Fruit fly (Drosophila melanogaster) whole organism, embryonic: ENCODE data around the gene Hecw.

ENCODE experiments used
- Abd-B ChIP-seq: fragments of 200-800 bp; sonication (Bioruptor generic); optimal IDR thresholded peaks from 2 replicates; lab custom pipeline; 2018; ENCODE audit warnings: missing biosample characterization, mild to moderate bottlenecking, missing genetic modification characterization, moderate library complexity
- CG14014 ChIP-seq: fragments of 200-800 bp; sonication (Bioruptor generic); IDR thresholded peaks from 2 replicates; pipeline ENCODE4 v1.3.6; 2022; ENCODE audit warnings: missing biosample characterization, missing genetic modification characterization
- CG17359 ChIP-seq: fragments of 200-800 bp; sonication (Bioruptor generic); optimal IDR thresholded peaks from 3 replicates; lab custom pipeline; 2018; ENCODE audit warnings: missing biosample characterization, mild to moderate bottlenecking, missing genetic modification characterization, moderate library complexity
- CG5953 ChIP-seq: fragments of 200-800 bp; sonication (Bioruptor generic); IDR thresholded peaks from 2 replicates; pipeline ENCODE4 v1.3.6; 2022; ENCODE audit warnings: missing biosample characterization, missing genetic modification characterization
- Dll ChIP-seq: fragments of 200-800 bp; sonication (Bioruptor generic); IDR thresholded peaks from 4 replicates; pipeline ENCODE4 v1.3.6; 2022; ENCODE audit warnings: missing biosample characterization, missing genetic modification characterization; ENCODE audit not compliant: partially characterized antibody
- Elba2 ChIP-seq: fragments of 200-800 bp; sonication (Bioruptor generic); optimal IDR thresholded peaks from 3 replicates; lab custom pipeline; 2016; ENCODE audit warnings: missing biosample characterization, missing genetic modification characterization
- Ets97D ChIP-seq: fragments of 200-800 bp; sonication (Bioruptor generic); optimal IDR thresholded peaks from 3 replicates; lab custom pipeline; 2016; ENCODE audit warnings: missing biosample characterization, missing genetic modification characterization
- Lpt ChIP-seq: fragments of >200 bp; optimal IDR thresholded peaks from 2 replicates; lab custom pipeline; 2018; ENCODE audit warnings: missing biosample characterization, missing genetic modification characterization
- fru ChIP-seq: fragments of >200 bp; optimal IDR thresholded peaks from 2 replicates; lab custom pipeline; 2017
- otp ChIP-seq: fragments of 200-800 bp; sonication (Bioruptor generic); IDR thresholded peaks from 3 replicates; pipeline ENCODE4, ENCODE4 v1.3.6; 2022; ENCODE audit warnings: missing biosample characterization, missing genetic modification characterization
- zf30C ChIP-seq: fragments of 200-800 bp; sonication (Bioruptor generic); optimal IDR thresholded peaks from 3 replicates; lab custom pipeline; 2018; ENCODE audit warnings: missing biosample characterization, mild to moderate bottlenecking, missing genetic modification characterization

dm6 chrX:9646022-9646421 lies 37.3 kb downstream of the Hecw start:
- TF ChIP-seq otp (GFP tag; lab: Robert Waterston, UW) (peak; percentile 98), CG5953 (GFP tag; lab: Robert Waterston, UW) (peak; percentile 94), CG14014 (GFP tag; lab: Robert Waterston, UW) (peak; percentile 97), zf30C (peak; percentile 93), Abd-B (GFP tag; lab: Kevin White, UChicago) (peak; percentile 93), Dll (GFP tag; lab: Robert Waterston, UW) (no peak), fru (lab: Kevin White, UChicago) (no peak), Elba2 (GFP tag; lab: Kevin White, UChicago) (peak; percentile 45), Lpt (GFP tag; lab: Kevin White, UChicago) (no peak), CG17359 (peak; percentile 97), Ets97D (GFP tag; lab: Kevin White, UChicago) (peak; percentile 87)
